Worm (Caenorhabditis elegans) whole organism, late embryonic: Measurements from ENCODE around the gene hsp-4.

ENCODE experiments used
- C38D4.7 ChIP-seq: fragments of 200-800 bp; sonication (Bioruptor generic); optimal IDR thresholded peaks from 2 replicates; lab custom pipeline; 2018; ENCODE audit warnings: mild to moderate bottlenecking, missing genetic modification characterization, moderate library complexity, missing compliant biosample characterization
- F13H6.1 ChIP-seq: sonication (generic microtip); optimal IDR thresholded peaks from 2 replicates; lab custom pipeline; 2016; ENCODE audit warnings: missing genetic modification characterization, missing compliant biosample characterization
- K09A11.1 ChIP-seq: sonication (generic microtip); optimal IDR thresholded peaks from 2 replicates; lab custom pipeline; 2017; ENCODE audit warnings: antibody characterized with exemption, mild to moderate bottlenecking, missing genetic modification characterization, missing compliant biosample characterization; ENCODE audit not compliant: insufficient read depth
- ama-1 ChIP-seq: fragments of 150-350 bp; optimal IDR thresholded peaks from 2 replicates; lab custom pipeline; 2014
- ceh-14 ChIP-seq: sonication (generic microtip); optimal IDR thresholded peaks from 2 replicates; lab custom pipeline; 2016; ENCODE audit warnings: missing genotype, missing genetic modification characterization, missing compliant biosample characterization
- ceh-22 ChIP-seq: sonication (generic microtip); optimal IDR thresholded peaks from 2 replicates; lab custom pipeline; 2017; ENCODE audit warnings: missing biosample characterization, missing genetic modification characterization
- ceh-31 ChIP-seq: sonication (generic microtip); optimal IDR thresholded peaks from 2 replicates; lab custom pipeline; 2016; ENCODE audit warnings: missing genetic modification characterization, missing compliant biosample characterization
- ceh-9 ChIP-seq: sonication (generic microtip); optimal IDR thresholded peaks from 2 replicates; lab custom pipeline; 2016; ENCODE audit warnings: mild to moderate bottlenecking, missing genetic modification characterization, inconsistent platforms, missing compliant biosample characterization
- dve-1 ChIP-seq: sonication (generic microtip); optimal IDR thresholded peaks from 2 replicates; lab custom pipeline; 2017; ENCODE audit warnings: antibody characterized with exemption, mild to moderate bottlenecking, missing genetic modification characterization, missing compliant biosample characterization
- elt-2 ChIP-seq: sonication (generic microtip); optimal IDR thresholded peaks from 2 replicates; lab custom pipeline; 2016; ENCODE audit warnings: missing genetic modification reagents, missing genetic modification characterization, missing compliant biosample characterization
- ets-4 ChIP-seq: sonication (generic microtip); optimal IDR thresholded peaks from 2 replicates; lab custom pipeline; 2016; ENCODE audit warnings: missing genetic modification characterization, missing compliant biosample characterization
- fkh-6 ChIP-seq: sonication (generic microtip); optimal IDR thresholded peaks from 2 replicates; lab custom pipeline; 2016; ENCODE audit warnings: missing genetic modification characterization, missing compliant biosample characterization
- hlh-15 ChIP-seq: sonication (generic microtip); optimal IDR thresholded peaks from 2 replicates; lab custom pipeline; 2016; ENCODE audit warnings: missing genetic modification characterization, missing compliant biosample characterization
- hlh-6 ChIP-seq: sonication (generic microtip); optimal IDR thresholded peaks from 2 replicates; lab custom pipeline; 2016; ENCODE audit warnings: missing genotype, missing genetic modification characterization, missing compliant biosample characterization
- lin-11 ChIP-seq: fragments of 200-800 bp; sonication (Bioruptor generic); optimal IDR thresholded peaks from 2 replicates; lab custom pipeline; 2018; ENCODE audit warnings: mild to moderate bottlenecking, missing genetic modification characterization, missing compliant biosample characterization
- mec-3 ChIP-seq: sonication (generic microtip); optimal IDR thresholded peaks from 2 replicates; lab custom pipeline; 2016; ENCODE audit warnings: borderline replicate concordance, missing genetic modification characterization, missing compliant biosample characterization
- odd-2 ChIP-seq: sonication (generic microtip); optimal IDR thresholded peaks from 2 replicates; lab custom pipeline; 2017; ENCODE audit warnings: antibody characterized with exemption, mild to moderate bottlenecking, missing genetic modification characterization, missing compliant biosample characterization
- pag-3 ChIP-seq: sonication (generic microtip); optimal IDR thresholded peaks from 2 replicates; lab custom pipeline; 2016; ENCODE audit warnings: missing compliant biosample characterization, missing genetic modification characterization, borderline replicate concordance
- pat-9 ChIP-seq: fragments of 200-800 bp; sonication (Bioruptor generic); optimal IDR thresholded peaks from 2 replicates; lab custom pipeline; 2018; ENCODE audit warnings: mild to moderate bottlenecking, missing genetic modification characterization, moderate library complexity, missing compliant biosample characterization
- pha-2 ChIP-seq: sonication (generic microtip); optimal IDR thresholded peaks from 2 replicates; lab custom pipeline; 2017; ENCODE audit warnings: mild to moderate bottlenecking, missing genetic modification characterization, missing compliant biosample characterization
- pqm-1 ChIP-seq: sonication (generic microtip); optimal IDR thresholded peaks from 2 replicates; lab custom pipeline; 2016; ENCODE audit warnings: missing genetic modification characterization, missing compliant biosample characterization
- ref-2 ChIP-seq: sonication (generic microtip); optimal IDR thresholded peaks from 2 replicates; lab custom pipeline; 2016; ENCODE audit warnings: missing genetic modification characterization, missing compliant biosample characterization
- rnt-1 ChIP-seq: sonication (generic microtip); optimal IDR thresholded peaks from 2 replicates; lab custom pipeline; 2016; ENCODE audit warnings: missing genetic modification characterization, missing compliant biosample characterization
- sdc-2 ChIP-seq: sonication (generic microtip); optimal IDR thresholded peaks from 2 replicates; lab custom pipeline; 2016; ENCODE audit warnings: missing genotype, missing genetic modification characterization, missing compliant biosample characterization
- sox-2 ChIP-seq: fragments of 200-800 bp; sonication (Bioruptor generic); IDR thresholded peaks from 2 replicates; pipeline ENCODE4 v1.3.6; 2022; ENCODE audit warnings: missing genetic modification reagents, missing genetic modification characterization, missing compliant biosample characterization
- syd-9 ChIP-seq: sonication (generic microtip); optimal IDR thresholded peaks from 2 replicates; lab custom pipeline; 2016; ENCODE audit warnings: mild to moderate bottlenecking, missing genetic modification characterization, moderate library complexity, missing compliant biosample characterization
- tbx-7 ChIP-seq: sonication (generic microtip); optimal IDR thresholded peaks from 2 replicates; lab custom pipeline; 2016; ENCODE audit warnings: missing genotype, missing genetic modification characterization, missing compliant biosample characterization
- unc-55 ChIP-seq: sonication (generic microtip); optimal IDR thresholded peaks from 2 replicates; lab custom pipeline; 2017; ENCODE audit warnings: missing biosample characterization, missing genetic modification reagents, missing genetic modification characterization
- zip-5 ChIP-seq: sonication (generic microtip); optimal IDR thresholded peaks from 2 replicates; lab custom pipeline; 2016; ENCODE audit warnings: missing genetic modification characterization, missing compliant biosample characterization
- ztf-16 ChIP-seq: sonication (generic microtip); optimal IDR thresholded peaks from 2 replicates; lab custom pipeline; 2017; ENCODE audit warnings: missing genetic modification characterization, missing compliant biosample characterization

The hsp-4 gene

ce11 chrII:7352507-7352906 is at the start of gene hsp-4:
TSS of gene hsp-4 (minus strand) at chrII:7352645.
- no peak for TF ChIP-seq hlh-15 (tag; lab: Kevin White, UChicago)
- peak; percentile 1 for TF ChIP-seq elt-2

DNA sequence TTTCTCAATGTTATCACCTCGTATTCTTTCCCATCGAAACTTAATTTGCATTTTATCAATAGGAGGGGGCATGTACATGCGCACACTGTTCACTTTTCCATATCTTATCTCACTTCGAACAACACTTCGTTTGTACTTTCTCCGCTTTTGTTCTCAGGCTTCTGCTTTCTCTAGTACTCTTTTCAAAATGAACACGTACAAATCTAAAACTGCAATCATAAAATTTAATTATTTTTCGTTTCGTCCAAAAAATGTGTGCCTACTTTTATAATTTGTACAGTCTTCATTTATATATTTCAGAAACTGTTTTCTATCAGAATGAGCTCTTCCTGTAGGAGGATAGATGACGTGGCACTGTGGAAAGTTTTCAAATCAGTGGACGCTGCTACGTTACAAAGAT is 46.3 kb upstream of the hsp-4 start, which contains the start of gene C07D10.1:
Gene C07D10.1 (plus strand): TSS at position 301 of the 400 bp plus-strand sequence.
- TF ChIP-seq lin-11 (tag; lab: Kevin White, UChicago) (no peak), unc-55 (GFP tag; lab: Kevin White, UChicago) (no peak), elt-2 (peak; percentile 11), tbx-7 (no peak), syd-9 (no peak), pqm-1 (tag; lab: Kevin White, UChicago) (no peak)

ce11 chrII:7397273-7397840 is 44.9 kb upstream of the hsp-4 start:
- TF ChIP-seq ets-4 (peak; percentile 45), ama-1 (no peak), ceh-31 (tag; lab: Kevin White, UChicago) (peak; percentile 4), sox-2 (GFP tag; lab: Robert Waterston, UW) (no peak)

ce11 chrII:7396081-7396480 is 43.6 kb upstream of the hsp-4 start:
- TF ChIP-seq lin-11 (tag; lab: Kevin White, UChicago) (no peak), rnt-1 (tag; lab: Kevin White, UChicago) (no peak), elt-2 (no peak), ztf-16 (tag; lab: Kevin White, UChicago) (no peak), K09A11.1 (tag; lab: Kevin White, UChicago) (no peak), pat-9 (tag; lab: Kevin White, UChicago) (no peak), ceh-9 (tag; lab: Kevin White, UChicago) (no peak), ceh-22 (tag; lab: Kevin White, UChicago) (no peak), F13H6.1 (no peak), pag-3 (no peak), dve-1 (no peak), hlh-6 (no peak), ceh-14 (no peak), C38D4.7 (no peak), mec-3 (tag; lab: Kevin White, UChicago) (no peak), pha-2 (no peak), tbx-7 (no peak)
- TF ChIP-seq, all 69 proteins: peak for 0

DNA sequence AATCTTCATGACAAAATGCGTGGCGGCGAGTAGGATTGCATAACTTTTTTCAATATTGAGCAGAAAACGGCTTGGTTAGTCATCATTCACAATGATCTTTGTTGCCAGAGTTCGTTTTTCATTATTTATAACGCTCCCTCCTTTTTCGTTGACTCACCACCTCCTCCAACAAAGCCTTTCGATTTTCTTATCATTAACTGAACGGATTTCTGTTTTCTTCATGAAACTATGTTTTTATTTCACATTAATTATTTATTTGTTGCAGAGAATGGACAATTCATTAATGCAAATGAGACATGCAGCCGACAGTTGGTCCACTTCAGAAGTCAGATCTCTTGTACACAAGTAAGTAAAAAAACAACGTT is 42.2 kb upstream of the hsp-4 start, which contains the start of gene bath-44:
Gene bath-44 (plus strand): TSS at position 266 of the 365 bp plus-strand sequence.
- TF ChIP-seq dve-1 (no peak), fkh-6 (tag; lab: Kevin White, UChicago) (no peak), ztf-16 (tag; lab: Kevin White, UChicago) (no peak), ref-2 (tag; lab: Kevin White, UChicago) (no peak)
- TF ChIP-seq, all 69 proteins: peak for 0

ce11 chrII:7393922-7394689 is 41.7 kb upstream of the hsp-4 start:
- TF ChIP-seq hlh-15 (tag; lab: Kevin White, UChicago) (no peak), sdc-2 (tag; lab: Kevin White, UChicago) (no peak), odd-2 (tag; lab: Kevin White, UChicago) (no peak), elt-2 (no peak), zip-5 (tag; lab: Kevin White, UChicago) (no peak)
